Fruit fly (Drosophila melanogaster) whole organism, embryonic: ENCODE measurements around the gene CG9662.

ENCODE experiments used
- Awh ChIP-seq: fragments of 200-800 bp; sonication (Bioruptor generic); IDR thresholded peaks from 2 replicates; pipeline ENCODE4, ENCODE4 v1.3.6; 2022; ENCODE audit warnings: missing biosample characterization, missing genetic modification characterization
- CG10209 ChIP-seq: fragments of 200-800 bp; sonication (Bioruptor generic); optimal IDR thresholded peaks from 3 replicates; lab custom pipeline; 2017; ENCODE audit warnings: missing biosample characterization, mild to moderate bottlenecking, missing genetic modification characterization, missing genetic modification reagents
- CG10366 ChIP-seq: fragments of 200-800 bp; sonication (Bioruptor generic); IDR thresholded peaks from 2 replicates; pipeline ENCODE4 v1.3.6; 2022; ENCODE audit warnings: missing biosample characterization, missing genetic modification characterization
- CG10959 ChIP-seq: fragments of 200-800 bp; sonication (Bioruptor generic); IDR thresholded peaks from 2 replicates; pipeline ENCODE4 v1.3.6; 2022; ENCODE audit warnings: missing biosample characterization, missing genetic modification characterization
- CG11456 ChIP-seq: fragments of 200-800 bp; sonication (Bioruptor generic); IDR thresholded peaks from 3 replicates; pipeline ENCODE4 v1.3.6; 2022; ENCODE audit warnings: missing biosample characterization, missing genetic modification characterization
- CG12942 ChIP-seq: fragments of 200-800 bp; sonication (Bioruptor generic); optimal IDR thresholded peaks from 3 replicates; lab custom pipeline; 2016; ENCODE audit warnings: missing biosample characterization, missing genetic modification characterization
- CG13424 ChIP-seq: fragments of 200-800 bp; sonication (Bioruptor generic); optimal IDR thresholded peaks from 2 replicates; lab custom pipeline; 2019; ENCODE audit warnings: missing biosample characterization, mild to moderate bottlenecking, missing genetic modification characterization, moderate library complexity
- CG14965 ChIP-seq: fragments of 200-800 bp; sonication (Bioruptor generic); optimal IDR thresholded peaks from 2 replicates; lab custom pipeline; 2016; ENCODE audit warnings: missing biosample characterization, missing genetic modification characterization, borderline replicate concordance
- CG15269 ChIP-seq: fragments of 200-800 bp; sonication (Bioruptor generic); optimal IDR thresholded peaks from 2 replicates; lab custom pipeline; 2018; ENCODE audit warnings: missing biosample characterization, mild to moderate bottlenecking, missing genetic modification characterization, moderate library complexity
- CG1602 ChIP-seq: fragments of 200-800 bp; sonication (Bioruptor generic); optimal IDR thresholded peaks from 3 replicates; lab custom pipeline; 2016; ENCODE audit warnings: missing biosample characterization, missing genetic modification characterization
- CG1647 ChIP-seq: fragments of 200-800 bp; sonication (Bioruptor generic); optimal IDR thresholded peaks from 3 replicates; lab custom pipeline; 2016; ENCODE audit warnings: missing biosample characterization, missing genetic modification characterization
- CG2678 ChIP-seq: fragments of 200-800 bp; sonication (Bioruptor generic); optimal IDR thresholded peaks from 3 replicates; lab custom pipeline; 2019; ENCODE audit warnings: missing biosample characterization, mild to moderate bottlenecking, missing genetic modification characterization, moderate library complexity
- CG31441 ChIP-seq: fragments of 200-800 bp; sonication (Bioruptor generic); IDR thresholded peaks from 2 replicates; pipeline ENCODE4 v1.3.6; 2022; ENCODE audit warnings: missing biosample characterization, missing genetic modification characterization
- CG33213 ChIP-seq: fragments of 200-800 bp; sonication (Bioruptor generic); optimal IDR thresholded peaks from 3 replicates; lab custom pipeline; 2016; ENCODE audit warnings: missing biosample characterization, missing genetic modification characterization
- CG5245 ChIP-seq: fragments of 200-800 bp; sonication (Bioruptor generic); optimal IDR thresholded peaks from 3 replicates; lab custom pipeline; 2016; ENCODE audit warnings: missing biosample characterization, missing genetic modification characterization
- CG5953 ChIP-seq: fragments of 200-800 bp; sonication (Bioruptor generic); IDR thresholded peaks from 2 replicates; pipeline ENCODE4 v1.3.6; 2022; ENCODE audit warnings: missing biosample characterization, missing genetic modification characterization
- CG6765 ChIP-seq: fragments of 200-800 bp; sonication (Bioruptor generic); optimal IDR thresholded peaks from 3 replicates; lab custom pipeline; 2017; ENCODE audit warnings: missing biosample characterization, mild to moderate bottlenecking, missing genetic modification characterization
- CG8089 ChIP-seq: fragments of 200-800 bp; sonication (Bioruptor generic); optimal IDR thresholded peaks from 3 replicates; lab custom pipeline; 2016; ENCODE audit warnings: missing biosample characterization, missing genetic modification characterization
- CG9437 ChIP-seq: fragments of 200-800 bp; sonication (Bioruptor generic); optimal IDR thresholded peaks from 2 replicates; lab custom pipeline; 2018; ENCODE audit warnings: missing biosample characterization, mild to moderate bottlenecking, missing genetic modification characterization
- CG9609 ChIP-seq: fragments of 200-800 bp; sonication (Bioruptor generic); optimal IDR thresholded peaks from 3 replicates; lab custom pipeline; 2016; ENCODE audit warnings: missing biosample characterization, missing genetic modification characterization
- CG9797 ChIP-seq: fragments of 200-800 bp; sonication (Bioruptor generic); optimal IDR thresholded peaks from 3 replicates; lab custom pipeline; 2018; ENCODE audit warnings: missing biosample characterization, mild to moderate bottlenecking, missing genetic modification characterization
- Elba2 ChIP-seq: fragments of 200-800 bp; sonication (Bioruptor generic); optimal IDR thresholded peaks from 3 replicates; lab custom pipeline; 2016; ENCODE audit warnings: missing biosample characterization, missing genetic modification characterization
- Gsc ChIP-seq: fragments of 200-800 bp; sonication (Bioruptor generic); IDR thresholded peaks from 2 replicates; pipeline ENCODE4 v1.3.6; 2022; ENCODE audit warnings: missing biosample characterization, missing genetic modification characterization
- Mes4 ChIP-seq: fragments of 200-800 bp; sonication (Bioruptor generic); optimal IDR thresholded peaks from 2 replicates; lab custom pipeline; 2016; ENCODE audit warnings: missing biosample characterization, missing genetic modification characterization
- NFAT ChIP-seq: fragments of 200-800 bp; sonication (Bioruptor generic); IDR thresholded peaks from 2 replicates; pipeline ENCODE4 v1.3.6; 2022; ENCODE audit warnings: missing biosample characterization, missing genetic modification characterization
- Neu2 ChIP-seq: fragments of 200-800 bp; sonication (Bioruptor generic); optimal IDR thresholded peaks from 3 replicates; lab custom pipeline; 2016; ENCODE audit warnings: missing biosample characterization, missing genetic modification characterization, borderline replicate concordance
- Nf-YA ChIP-seq: fragments of 200-800 bp; sonication (Bioruptor generic); IDR thresholded peaks from 2 replicates; pipeline ENCODE4 v1.3.6; 2022; ENCODE audit warnings: missing biosample characterization, missing genetic modification characterization
- NfI ChIP-seq: fragments of 200-800 bp; sonication (Bioruptor generic); optimal IDR thresholded peaks from 3 replicates; lab custom pipeline; 2018; ENCODE audit warnings: missing biosample characterization, mild to moderate bottlenecking, missing genetic modification characterization, moderate library complexity
- PHDP ChIP-seq: fragments of 200-800 bp; sonication (Bioruptor generic); optimal IDR thresholded peaks from 3 replicates; lab custom pipeline; 2018; ENCODE audit warnings: missing biosample characterization, mild to moderate bottlenecking, missing genetic modification characterization, moderate library complexity
- Xbp1 ChIP-seq: fragments of 200-800 bp; sonication (Bioruptor generic); optimal IDR thresholded peaks from 3 replicates; lab custom pipeline; 2016; ENCODE audit warnings: missing biosample characterization, mild to moderate bottlenecking, missing genetic modification characterization
- ab ChIP-seq: fragments of 200-800 bp; sonication (Bioruptor generic); optimal IDR thresholded peaks from 2 replicates; lab custom pipeline; 2016; ENCODE audit warnings: missing biosample characterization, missing genetic modification characterization
- ash1 ChIP-seq: fragments of 200-800 bp; sonication (Bioruptor generic); optimal IDR thresholded peaks from 2 replicates; lab custom pipeline; 2018; ENCODE audit warnings: missing biosample characterization, mild to moderate bottlenecking, missing genetic modification characterization
- chinmo ChIP-seq: fragments of 200-800 bp; sonication (Bioruptor generic); IDR thresholded peaks from 4 replicates; pipeline ENCODE4 v1.3.6; 2022; ENCODE audit warnings: missing biosample characterization, missing genetic modification characterization; ENCODE audit not compliant: partially characterized antibody
- crol ChIP-seq: fragments of 200-800 bp; sonication (Bioruptor generic); IDR thresholded peaks from 2 replicates; pipeline ENCODE4 v1.3.6; 2022; ENCODE audit warnings: missing biosample characterization, missing genetic modification characterization
- danr ChIP-seq: fragments of 200-800 bp; sonication (Bioruptor generic); IDR thresholded peaks from 2 replicates; pipeline ENCODE4 v1.3.6; 2022; ENCODE audit warnings: missing biosample characterization, missing genetic modification characterization
- dimm ChIP-seq: fragments of 200-800 bp; sonication (Bioruptor generic); IDR thresholded peaks from 2 replicates; pipeline ENCODE4 v1.3.6; 2022; ENCODE audit warnings: missing biosample characterization, missing genetic modification characterization
- gce ChIP-seq: fragments of 200-800 bp; sonication (Bioruptor generic); IDR thresholded peaks from 3 replicates; pipeline ENCODE4 v1.3.6; 2022; ENCODE audit warnings: missing biosample characterization, missing genetic modification characterization
- grn ChIP-seq: fragments of 200-800 bp; sonication (Bioruptor generic); optimal IDR thresholded peaks from 3 replicates; lab custom pipeline; 2017; ENCODE audit warnings: missing biosample characterization, missing genetic modification characterization
- her ChIP-seq: fragments of 200-800 bp; sonication (Bioruptor generic); optimal IDR thresholded peaks from 2 replicates; lab custom pipeline; 2016; ENCODE audit warnings: missing biosample characterization, missing genetic modification characterization
- jumu ChIP-seq: fragments of 200-800 bp; sonication (Bioruptor generic); optimal IDR thresholded peaks from 3 replicates; lab custom pipeline; 2016; ENCODE audit warnings: missing biosample characterization, missing genetic modification characterization
- mam ChIP-seq: fragments of 200-800 bp; sonication (Bioruptor generic); optimal IDR thresholded peaks from 3 replicates; lab custom pipeline; 2016; ENCODE audit warnings: missing biosample characterization, missing genetic modification characterization
- nau ChIP-seq: fragments of 200-800 bp; sonication (Bioruptor generic); optimal IDR thresholded peaks from 3 replicates; lab custom pipeline; 2017; ENCODE audit warnings: missing biosample characterization, mild to moderate bottlenecking, missing genetic modification characterization, missing genetic modification reagents
- odd ChIP-seq: fragments of 200-800 bp; sonication (Bioruptor generic); optimal IDR thresholded peaks from 2 replicates; lab custom pipeline; 2017; ENCODE audit warnings: missing biosample characterization, mild to moderate bottlenecking, missing genetic modification characterization
- psq ChIP-seq: fragments of 200-800 bp; sonication (Bioruptor generic); optimal IDR thresholded peaks from 2 replicates; lab custom pipeline; 2017; ENCODE audit warnings: missing biosample characterization, missing genetic modification characterization
- ro ChIP-seq: fragments of 200-800 bp; sonication (Bioruptor generic); IDR thresholded peaks from 2 replicates; pipeline ENCODE4 v1.3.6; 2022; ENCODE audit warnings: missing biosample characterization, missing genetic modification characterization
- sim ChIP-seq: fragments of 200-800 bp; sonication (Bioruptor generic); IDR thresholded peaks from 2 replicates; pipeline ENCODE4 v1.3.6; 2022; ENCODE audit warnings: missing biosample characterization, missing genetic modification characterization
- slp2 ChIP-seq: fragments of 200-800 bp; sonication (Bioruptor generic); optimal IDR thresholded peaks from 2 replicates; lab custom pipeline; 2016; ENCODE audit warnings: missing biosample characterization, missing genetic modification characterization
- sob ChIP-seq: fragments of 200-800 bp; sonication (Bioruptor generic); IDR thresholded peaks from 2 replicates; pipeline ENCODE4 v1.3.6; 2022; ENCODE audit warnings: missing biosample characterization, missing genetic modification characterization
- tll ChIP-seq, 2 experiments: fragments of 200-800 bp in 1 of 2; fragments of >200 bp in 1 of 2; sonication (Bioruptor generic) in 1 of 2; optimal IDR thresholded peaks; 2 replicates each; lab custom pipeline; 2017 to 2019; ENCODE audit warnings: missing biosample characterization in 2 of 2, missing genetic modification characterization in 2 of 2, mild to moderate bottlenecking in 1 of 2, moderate library complexity in 1 of 2
- tna ChIP-seq: fragments of 200-800 bp; sonication (Bioruptor generic); IDR thresholded peaks from 2 replicates; pipeline ENCODE4 v1.3.6; 2022; ENCODE audit warnings: missing biosample characterization, missing genetic modification characterization; ENCODE audit not compliant: partially characterized antibody
- ttk ChIP-seq: fragments of 200-800 bp; sonication (Bioruptor generic); IDR thresholded peaks from 2 replicates; pipeline ENCODE4 v2.1.2; 2022; ENCODE audit warnings: missing biosample characterization, missing genetic modification characterization
- yki ChIP-seq: fragments of >200 bp; optimal IDR thresholded peaks from 3 replicates; lab custom pipeline; 2018

The CG9662 gene

DNA sequence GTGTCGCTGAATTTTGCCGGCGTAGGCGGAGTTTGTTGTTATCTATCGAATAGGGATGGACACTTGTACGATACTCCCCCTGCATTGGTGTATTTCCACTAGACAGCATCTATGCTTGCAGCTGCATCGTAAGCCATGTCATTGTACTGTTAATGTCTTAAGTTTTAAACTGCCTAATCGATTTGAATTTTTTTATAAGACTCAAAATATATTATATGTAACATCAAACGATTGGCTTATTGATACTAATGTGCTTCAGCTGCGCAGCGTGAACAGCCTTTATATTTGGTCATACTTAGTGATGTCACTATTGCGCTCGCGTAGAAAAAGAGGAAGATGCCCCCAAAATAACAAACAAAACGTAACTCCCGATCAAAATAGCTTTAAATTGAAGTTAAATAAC lies at the start of gene CG9662, which contains the start of gene Ptpa (continued):
- TF ChIP-seq CG5953 (GFP tag; lab: Robert Waterston, UW): no peak
- no peak for TF ChIP-seq crol (GFP tag; lab: Robert Waterston, UW)
- peak; percentile 69 for TF ChIP-seq CG10209 (GFP tag; lab: Kevin White, UChicago)
- peak; percentile 75 for TF ChIP-seq CG1647 (GFP tag; lab: Kevin White, UChicago)
- peak; percentile 59 for TF ChIP-seq ab
- no peak for TF ChIP-seq sim
- peak; percentile 89 for TF ChIP-seq CG1602 (GFP tag; lab: Kevin White, UChicago)
- TF ChIP-seq tll (GFP tag; optimal IDR thresholded peaks at IDR 0.05; lab: Kevin White, UChicago): peak in 1 of 2 experiments; percentile 81
- peak; percentile 92 for TF ChIP-seq CG10366 (GFP tag; lab: Robert Waterston, UW)
- TF ChIP-seq CG13424: peak; percentile 80
- TF ChIP-seq CG2678 (tag; lab: Kevin White, UChicago): peak; percentile 79
- TF ChIP-seq NfI (GFP tag; lab: Kevin White, UChicago): peak; percentile 82
- TF ChIP-seq danr (GFP tag; lab: Robert Waterston, UW): peak; percentile 60
- peak; percentile 77 for TF ChIP-seq CG33213 (GFP tag; lab: Kevin White, UChicago)
- peak; percentile 26; the same call in 1 of the 2 replicates for TF ChIP-seq dimm (GFP tag; lab: Robert Waterston, UW)
- peak; percentile 15 for TF ChIP-seq Neu2 (GFP tag; lab: Kevin White, UChicago)
- TF ChIP-seq CG15269 (tag; lab: Kevin White, UChicago): peak; percentile 75
- peak; percentile 63 for TF ChIP-seq Awh (GFP tag; lab: Robert Waterston, UW)
- peak; percentile 92 for TF ChIP-seq jumu
- TF ChIP-seq Gsc (GFP tag; lab: Robert Waterston, UW): peak; percentile 60
- TF ChIP-seq nau (GFP tag; lab: Kevin White, UChicago): no peak
- peak; percentile 62; the same call in 1 of the 2 replicates for TF ChIP-seq ttk
- peak; percentile 69 for TF ChIP-seq Mes4 (GFP tag; lab: Kevin White, UChicago)
- TF ChIP-seq CG6765: no peak
- TF ChIP-seq slp2 (GFP tag; lab: Kevin White, UChicago): peak; percentile 71
- TF ChIP-seq CG9797 (GFP tag; lab: Kevin White, UChicago): peak; percentile 89
- TF ChIP-seq sob (GFP tag; lab: Robert Waterston, UW): peak; percentile 82
- TF ChIP-seq Xbp1: peak; percentile 92
- peak; percentile 39; the same call in 1 of the 2 replicates for TF ChIP-seq ro (GFP tag; lab: Robert Waterston, UW)
- peak; percentile 79 for TF ChIP-seq CG9437 (GFP tag; lab: Kevin White, UChicago)
- peak; percentile 60 for TF ChIP-seq Elba2
- peak; percentile 70 for TF ChIP-seq tna (GFP tag; lab: Robert Waterston, UW)
- no peak for TF ChIP-seq psq (GFP tag; lab: Kevin White, UChicago)
- TF ChIP-seq Nf-YA (GFP tag; lab: Robert Waterston, UW): peak; percentile 45; the same call in 1 of the 2 replicates
- peak; percentile 93 for TF ChIP-seq mam
- no peak for TF ChIP-seq gce (GFP tag; lab: Robert Waterston, UW)
- TF ChIP-seq PHDP (tag; lab: Kevin White, UChicago): peak; percentile 76
- TF ChIP-seq her (GFP tag; lab: Kevin White, UChicago): peak; percentile 71
- peak; percentile 72; the same call in 1 of the 2 replicates for TF ChIP-seq CG31441 (GFP tag; lab: Robert Waterston, UW)
- peak; percentile 83 for TF ChIP-seq CG12942 (GFP tag; lab: Kevin White, UChicago)
- no peak for TF ChIP-seq grn (GFP tag; lab: Kevin White, UChicago)
- 0 out of 4 replicates have a peak, but pooled peaks have one; percentile 72 for TF ChIP-seq chinmo
- no peak for TF ChIP-seq CG14965 (GFP tag; lab: Kevin White, UChicago)
- no peak for TF ChIP-seq yki (lab: Kevin White, UChicago)
- no peak for TF ChIP-seq ash1 (GFP tag; lab: Kevin White, UChicago)
- TF ChIP-seq CG5245: peak; percentile 66
- no peak for TF ChIP-seq odd
- TF ChIP-seq CG11456: peak; percentile 84
- TF ChIP-seq CG8089: peak; percentile 70
- peak; percentile 72 for TF ChIP-seq NFAT (GFP tag; lab: Robert Waterston, UW)
- peak; percentile 60 for TF ChIP-seq CG10959 (GFP tag; lab: Robert Waterston, UW)
- TF ChIP-seq CG9609 (GFP tag; lab: Kevin White, UChicago): peak; percentile 73
